Fruit fly (Drosophila melanogaster) S2 (cell line): ENCODE measurements around the gene cic.

ENCODE experiments used
- CG8478 ChIP-seq: fragments of >200 bp; optimal IDR thresholded peaks from 2 replicates; lab custom pipeline; 2018
- CTCF ChIP-seq, 2 experiments: fragments of >200 bp; optimal IDR thresholded peaks; 2 replicates each; lab custom pipeline; 2018

cic gene

DNA sequence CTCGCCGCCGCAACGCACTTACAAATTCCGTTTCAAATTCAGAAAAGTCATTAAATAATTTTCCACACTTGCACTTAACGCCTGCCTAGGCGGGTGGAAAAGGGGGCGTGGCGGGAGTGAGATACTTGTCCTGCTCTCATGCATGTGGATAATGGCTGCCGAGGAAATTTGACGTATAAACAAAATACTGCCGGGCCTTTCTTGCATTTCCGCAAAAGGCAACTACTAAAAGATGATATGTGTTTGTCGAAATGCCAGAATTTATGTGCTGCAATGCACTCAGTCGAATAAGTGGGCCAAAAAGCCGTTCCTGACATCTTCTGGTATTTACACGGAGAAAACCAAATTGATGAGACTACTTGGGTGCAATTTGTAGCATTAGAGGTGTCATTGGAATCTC lies 97.7 kb downstream of the cic start:
- TF ChIP-seq CG8478 (lab: Kevin White, UChicago) = no peak
- TF ChIP-seq CTCF (optimal IDR thresholded peaks at IDR 0.05; lab: Kevin White, UChicago) = no peak
